Fruit fly (Drosophila melanogaster) whole organism, embryonic: ENCODE measurements around the gene Elo68alpha.

Source experiments
- Aef1 ChIP-seq: fragments of 200-800 bp; sonication (Bioruptor generic); IDR thresholded peaks from 3 replicates; pipeline ENCODE4 v1.3.6; 2022; ENCODE audit warnings: missing biosample characterization, missing genetic modification characterization
- CG10267 ChIP-seq: fragments of 200-800 bp; sonication (Bioruptor generic); optimal IDR thresholded peaks from 2 replicates; lab custom pipeline; 2018; ENCODE audit warnings: missing biosample characterization, mild to moderate bottlenecking, missing genetic modification characterization, moderate library complexity
- CG11247 ChIP-seq: fragments of 200-800 bp; sonication (Bioruptor generic); IDR thresholded peaks from 2 replicates; pipeline ENCODE4 v1.3.6; 2022; ENCODE audit warnings: missing biosample characterization, missing genetic modification characterization
- CG11456 ChIP-seq: fragments of 200-800 bp; sonication (Bioruptor generic); IDR thresholded peaks from 3 replicates; pipeline ENCODE4 v1.3.6; 2022; ENCODE audit warnings: missing biosample characterization, missing genetic modification characterization
- CG11696 ChIP-seq: fragments of 200-800 bp; sonication (Bioruptor generic); IDR thresholded peaks from 2 replicates; pipeline ENCODE4 v1.3.6; 2022; ENCODE audit warnings: missing biosample characterization, missing genetic modification characterization
- CG12071 ChIP-seq: fragments of 200-800 bp; sonication (Bioruptor generic); optimal IDR thresholded peaks from 3 replicates; lab custom pipeline; 2018; ENCODE audit warnings: missing biosample characterization, mild to moderate bottlenecking, missing genetic modification characterization
- CG12391 ChIP-seq: fragments of 200-800 bp; sonication (Bioruptor generic); optimal IDR thresholded peaks from 3 replicates; lab custom pipeline; 2018; ENCODE audit warnings: missing biosample characterization, mild to moderate bottlenecking, missing genetic modification characterization, moderate library complexity
- CG14710 ChIP-seq: fragments of 200-800 bp; sonication (Bioruptor generic); optimal IDR thresholded peaks from 3 replicates; lab custom pipeline; 2019; ENCODE audit warnings: missing biosample characterization, mild to moderate bottlenecking, missing genetic modification characterization, moderate library complexity
- CG15601 ChIP-seq: fragments of 200-800 bp; sonication (Bioruptor generic); optimal IDR thresholded peaks from 3 replicates; lab custom pipeline; 2019; ENCODE audit warnings: missing biosample characterization, mild to moderate bottlenecking, missing genetic modification characterization, moderate library complexity
- CG1602 ChIP-seq: fragments of 200-800 bp; sonication (Bioruptor generic); optimal IDR thresholded peaks from 3 replicates; lab custom pipeline; 2016; ENCODE audit warnings: missing biosample characterization, missing genetic modification characterization
- CG17186 ChIP-seq: fragments of 200-800 bp; sonication (Bioruptor generic); optimal IDR thresholded peaks from 3 replicates; lab custom pipeline; 2017; ENCODE audit warnings: missing biosample characterization, missing genetic modification reagents, missing genetic modification characterization
- CG17359 ChIP-seq: fragments of 200-800 bp; sonication (Bioruptor generic); optimal IDR thresholded peaks from 3 replicates; lab custom pipeline; 2018; ENCODE audit warnings: missing biosample characterization, mild to moderate bottlenecking, missing genetic modification characterization, moderate library complexity
- CG17829 ChIP-seq: fragments of 200-800 bp; optimal IDR thresholded peaks from 2 replicates; lab custom pipeline; 2019; ENCODE audit warnings: missing biosample characterization, mild to moderate bottlenecking, missing genetic modification characterization, moderate library complexity
- CG33557 ChIP-seq: fragments of 200-800 bp; sonication (Bioruptor generic); optimal IDR thresholded peaks from 2 replicates; lab custom pipeline; 2019; ENCODE audit warnings: missing biosample characterization, mild to moderate bottlenecking, missing genetic modification characterization, moderate library complexity
- CG34422 ChIP-seq: fragments of 200-800 bp; sonication (Bioruptor generic); IDR thresholded peaks from 3 replicates; pipeline ENCODE4 v1.3.6; 2022; ENCODE audit warnings: missing biosample characterization, missing genetic modification characterization
- CG3995 ChIP-seq: fragments of 200-800 bp; sonication (Bioruptor generic); optimal IDR thresholded peaks from 3 replicates; lab custom pipeline; 2016; ENCODE audit warnings: missing biosample characterization, missing genetic modification characterization
- CG7963 ChIP-seq: fragments of 200-800 bp; sonication (Bioruptor generic); IDR thresholded peaks from 3 replicates; pipeline ENCODE4 v1.3.6; 2022; ENCODE audit warnings: missing biosample characterization, missing genetic modification characterization; ENCODE audit not compliant: partially characterized antibody
- CG7987 ChIP-seq: fragments of 200-800 bp; sonication (Bioruptor generic); optimal IDR thresholded peaks from 2 replicates; lab custom pipeline; 2018; ENCODE audit warnings: missing biosample characterization, mild to moderate bottlenecking, missing genetic modification characterization, moderate library complexity
- CG8944 ChIP-seq: fragments of 200-800 bp; sonication (Bioruptor generic); optimal IDR thresholded peaks from 3 replicates; lab custom pipeline; 2016; ENCODE audit warnings: missing biosample characterization, missing genetic modification characterization
- D19A ChIP-seq: fragments of 200-800 bp; optimal IDR thresholded peaks from 3 replicates; lab custom pipeline; 2019; ENCODE audit warnings: missing biosample characterization, mild to moderate bottlenecking, missing genetic modification characterization, moderate library complexity
- Deaf1 ChIP-seq: fragments of 200-800 bp; optimal IDR thresholded peaks from 3 replicates; lab custom pipeline; 2019; ENCODE audit warnings: missing biosample characterization, mild to moderate bottlenecking, missing genetic modification characterization, moderate library complexity
- ERR ChIP-seq: fragments of 200-800 bp; sonication (Bioruptor generic); optimal IDR thresholded peaks from 2 replicates; lab custom pipeline; 2016; ENCODE audit warnings: missing biosample characterization, missing genetic modification characterization
- HmgZ ChIP-seq: fragments of 200-800 bp; sonication (Bioruptor generic); optimal IDR thresholded peaks from 2 replicates; lab custom pipeline; 2018; ENCODE audit warnings: missing biosample characterization, mild to moderate bottlenecking, missing genetic modification characterization
- Hsf ChIP-seq: fragments of 200-800 bp; sonication (Bioruptor generic); optimal IDR thresholded peaks from 3 replicates; lab custom pipeline; 2016; ENCODE audit warnings: missing biosample characterization, missing genetic modification characterization
- Kr ChIP-seq: fragments of 200-800 bp; sonication (Bioruptor generic); optimal IDR thresholded peaks from 2 replicates; lab custom pipeline; 2017; ENCODE audit warnings: missing biosample characterization, mild to moderate bottlenecking, missing genetic modification characterization
- Mad ChIP-seq: fragments of 200-800 bp; sonication (Bioruptor generic); optimal IDR thresholded peaks from 2 replicates; lab custom pipeline; 2016; ENCODE audit warnings: missing biosample characterization, missing genetic modification characterization
- Sry-β ChIP-seq: fragments of 200-800 bp; sonication (Bioruptor generic); optimal IDR thresholded peaks from 2 replicates; lab custom pipeline; 2018; ENCODE audit warnings: missing biosample characterization, mild to moderate bottlenecking, missing genetic modification characterization, moderate library complexity
- btn ChIP-seq: fragments of 200-800 bp; sonication (Bioruptor generic); optimal IDR thresholded peaks from 2 replicates; lab custom pipeline; 2016; ENCODE audit warnings: missing biosample characterization, missing genetic modification characterization
- cg ChIP-seq: fragments of 200-800 bp; sonication (Bioruptor generic); optimal IDR thresholded peaks from 3 replicates; lab custom pipeline; 2019; ENCODE audit warnings: missing biosample characterization, mild to moderate bottlenecking, missing genetic modification characterization, moderate library complexity
- crol ChIP-seq: fragments of 200-800 bp; sonication (Bioruptor generic); IDR thresholded peaks from 2 replicates; pipeline ENCODE4 v1.3.6; 2022; ENCODE audit warnings: missing biosample characterization, missing genetic modification characterization
- dan ChIP-seq: fragments of 200-800 bp; sonication (Bioruptor generic); IDR thresholded peaks from 2 replicates; pipeline ENCODE4 v1.3.6; 2022; ENCODE audit warnings: missing biosample characterization, missing genetic modification characterization
- dm ChIP-seq: fragments of 200-800 bp; sonication (Bioruptor generic); optimal IDR thresholded peaks from 3 replicates; lab custom pipeline; 2016; ENCODE audit warnings: missing biosample characterization, missing genetic modification characterization
- eyg ChIP-seq: fragments of 200-800 bp; sonication (Bioruptor generic); optimal IDR thresholded peaks from 3 replicates; lab custom pipeline; 2016; ENCODE audit warnings: missing biosample characterization, missing genetic modification characterization
- fd3F ChIP-seq: fragments of 200-800 bp; sonication (Bioruptor generic); optimal IDR thresholded peaks from 2 replicates; lab custom pipeline; 2018; ENCODE audit warnings: missing biosample characterization, mild to moderate bottlenecking, missing genetic modification characterization, moderate library complexity
- fru ChIP-seq: fragments of >200 bp; optimal IDR thresholded peaks from 2 replicates; lab custom pipeline; 2017
- gce ChIP-seq: fragments of 200-800 bp; sonication (Bioruptor generic); IDR thresholded peaks from 3 replicates; pipeline ENCODE4 v1.3.6; 2022; ENCODE audit warnings: missing biosample characterization, missing genetic modification characterization
- hb ChIP-seq: fragments of 200-800 bp; sonication (Bioruptor generic); IDR thresholded peaks from 3 replicates; pipeline ENCODE4 v1.3.6; 2022; ENCODE audit warnings: missing biosample characterization, missing genetic modification characterization; ENCODE audit not compliant: partially characterized antibody
- inv ChIP-seq: fragments of 200-800 bp; sonication (Bioruptor generic); IDR thresholded peaks from 2 replicates; pipeline ENCODE4 v1.3.6; 2022; ENCODE audit warnings: missing biosample characterization, missing genetic modification characterization; ENCODE audit not compliant: partially characterized antibody
- kni ChIP-seq: fragments of 200-800 bp; sonication (Bioruptor generic); optimal IDR thresholded peaks from 3 replicates; lab custom pipeline; 2017; ENCODE audit warnings: mild to moderate bottlenecking, missing biosample characterization, missing genetic modification reagents, missing genetic modification characterization
- knrl ChIP-seq: fragments of 200-800 bp; sonication (Bioruptor generic); IDR thresholded peaks from 3 replicates; pipeline ENCODE4 v1.3.6; 2022; ENCODE audit warnings: missing biosample characterization, missing genetic modification characterization; ENCODE audit not compliant: partially characterized antibody
- lbe ChIP-seq: fragments of 200-800 bp; sonication (Bioruptor generic); optimal IDR thresholded peaks from 2 replicates; lab custom pipeline; 2016; ENCODE audit warnings: missing biosample characterization, mild to moderate bottlenecking, missing genetic modification characterization
- nau ChIP-seq: fragments of 200-800 bp; sonication (Bioruptor generic); optimal IDR thresholded peaks from 3 replicates; lab custom pipeline; 2017; ENCODE audit warnings: missing biosample characterization, mild to moderate bottlenecking, missing genetic modification characterization, missing genetic modification reagents
- nerfin-2 ChIP-seq: fragments of 200-800 bp; sonication (Bioruptor generic); IDR thresholded peaks from 2 replicates; pipeline ENCODE4 v1.3.6; 2022; ENCODE audit warnings: missing biosample characterization, missing genetic modification characterization; ENCODE audit not compliant: partially characterized antibody
- row ChIP-seq: fragments of 200-800 bp; sonication (Bioruptor generic); IDR thresholded peaks from 3 replicates; pipeline ENCODE4 v1.3.6; 2022; ENCODE audit warnings: missing biosample characterization, missing genetic modification characterization
- seq ChIP-seq: fragments of 200-800 bp; sonication (Bioruptor generic); IDR thresholded peaks from 2 replicates; pipeline ENCODE4 v1.3.6; 2022; ENCODE audit warnings: missing biosample characterization, missing genetic modification characterization
- tgo ChIP-seq: fragments of 200-800 bp; sonication (Bioruptor generic); IDR thresholded peaks from 3 replicates; pipeline ENCODE4 v1.3.6; 2022; ENCODE audit warnings: missing biosample characterization, missing genetic modification characterization
- unpg ChIP-seq: fragments of 200-800 bp; sonication (Bioruptor generic); optimal IDR thresholded peaks from 3 replicates; lab custom pipeline; 2018; ENCODE audit warnings: missing biosample characterization, mild to moderate bottlenecking, missing genetic modification characterization, moderate library complexity
- wdn ChIP-seq: fragments of 200-800 bp; sonication (Bioruptor generic); IDR thresholded peaks from 2 replicates; pipeline ENCODE4 v1.3.6; 2022; ENCODE audit warnings: missing biosample characterization, missing genetic modification characterization
- zfh2 ChIP-seq: fragments of 200-800 bp; sonication (Bioruptor generic); optimal IDR thresholded peaks from 2 replicates; lab custom pipeline; 2016; ENCODE audit warnings: missing biosample characterization, missing genetic modification characterization

Gene Elo68alpha

DNA sequence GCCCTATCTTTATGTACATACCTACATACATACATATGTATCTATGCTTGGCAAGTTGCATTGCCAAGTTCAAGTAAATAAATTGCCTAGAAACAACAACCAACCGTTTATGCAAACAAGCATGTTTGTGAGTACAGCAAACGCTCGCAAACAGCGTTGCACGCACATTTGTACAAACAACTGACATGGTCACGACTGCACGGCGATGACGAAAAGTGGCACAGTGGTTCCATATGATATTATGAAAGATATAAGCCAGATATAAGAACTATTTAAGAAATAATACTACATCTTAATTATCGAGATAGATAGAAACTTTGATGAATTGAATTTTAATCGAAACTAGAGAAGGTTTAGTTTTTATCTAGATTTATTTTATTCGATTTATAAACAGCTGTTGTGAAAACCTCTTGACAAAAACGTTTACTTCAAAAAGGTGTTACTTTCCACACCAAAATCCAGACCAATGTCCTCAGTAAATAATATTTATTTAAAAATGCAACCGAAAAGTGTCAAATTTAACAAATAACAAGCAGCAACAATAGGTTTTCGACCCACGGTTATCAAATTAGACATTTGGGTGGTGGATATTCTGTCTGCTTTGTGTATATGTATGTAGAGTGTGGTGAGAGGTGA, 12.9 kb downstream of the Elo68alpha start (continued):
- TF ChIP-seq btn (peak; percentile 70), CG33557 (GFP tag; lab: Kevin White, UChicago) (peak; percentile 85), gce (GFP tag; lab: Robert Waterston, UW) (peak; percentile 59), CG3995 (GFP tag; lab: Kevin White, UChicago) (no peak), CG34422 (GFP tag; lab: Robert Waterston, UW) (peak; percentile 74), nerfin-2 (no peak), CG17829 (tag; lab: Kevin White, UChicago) (peak; percentile 95), crol (GFP tag; lab: Robert Waterston, UW) (no peak), CG8944 (GFP tag; lab: Kevin White, UChicago) (peak; percentile 72), CG11456 (no peak), Deaf1 (tag; lab: Kevin White, UChicago) (peak; percentile 77), CG17359 (tag; lab: Kevin White, UChicago) (peak; percentile 75), tgo (GFP tag; lab: Robert Waterston, UW) (peak; percentile 83; the same call in 2 of the 3 replicates), knrl (GFP tag; lab: Robert Waterston, UW) (peak; percentile 44; the same call in 1 of the 3 replicates), fru (lab: Kevin White, UChicago) (no peak), fd3F (peak; percentile 75), kni (GFP tag; lab: Kevin White, UChicago) (peak; percentile 93), CG10267 (tag; lab: Kevin White, UChicago) (peak; percentile 88), CG7987 (GFP tag; lab: Kevin White, UChicago) (peak; percentile 81), ERR (GFP tag; lab: Kevin White, UChicago) (no peak), seq (GFP tag; lab: Robert Waterston, UW) (peak; percentile 85), Sry-β (GFP tag; lab: Kevin White, UChicago) (peak; percentile 67), CG15601 (tag; lab: Kevin White, UChicago) (peak; percentile 88), Kr (GFP tag; lab: Kevin White, UChicago) (peak; percentile 88), Hsf (peak; percentile 93), CG11696 (GFP tag; lab: Robert Waterston, UW) (peak; percentile 46), CG11247 (GFP tag; lab: Robert Waterston, UW) (peak; percentile 58; the same call in 1 of the 2 replicates), CG7963 (no peak), HmgZ (peak; percentile 77), CG12071 (GFP tag; lab: Kevin White, UChicago) (peak; percentile 74), hb (GFP tag; lab: Robert Waterston, UW) (no peak), nau (GFP tag; lab: Kevin White, UChicago) (peak; percentile 93), dan (GFP tag; lab: Robert Waterston, UW) (no peak; the same call in 1 of the 2 replicates), inv (GFP tag; lab: Robert Waterston, UW) (no peak; the same call in 1 of the 2 replicates), wdn (GFP tag; lab: Robert Waterston, UW) (no peak), CG14710 (tag; lab: Kevin White, UChicago) (peak; percentile 91), lbe (GFP tag; lab: Kevin White, UChicago) (peak; percentile 66), D19A (tag; lab: Kevin White, UChicago) (peak; percentile 93), eyg (GFP tag; lab: Kevin White, UChicago) (peak; percentile 77), Aef1 (GFP tag; lab: Robert Waterston, UW) (peak; percentile 59), unpg (peak; percentile 86), CG17186 (GFP tag; lab: Kevin White, UChicago) (peak; percentile 52), row (GFP tag; lab: Robert Waterston, UW) (peak; percentile 90), dm (GFP tag; lab: Kevin White, UChicago) (peak; percentile 75), zfh2 (peak; percentile 46), Mad (GFP tag; lab: Kevin White, UChicago) (peak; percentile 77), cg (GFP tag; lab: Kevin White, UChicago) (peak; percentile 54), CG1602 (GFP tag; lab: Kevin White, UChicago) (peak; percentile 87), CG12391 (tag; lab: Kevin White, UChicago) (peak; percentile 96)
